Worm (Caenorhabditis elegans): ENCODE results near the gene clpr-2.

- no peak for TF ChIP-seq lin-39 (tag; optimal IDR thresholded peaks at IDR 0.05)
- no peak for TF ChIP-seq peb-1 (tag; optimal IDR thresholded peaks at IDR 0.05)
- TF ChIP-seq nhr-77 (tag; optimal IDR thresholded peaks at IDR 0.05), result no peak
- TF ChIP-seq lsy-2 (tag; optimal IDR thresholded peaks at IDR 0.05), result no peak
- TF ChIP-seq nhr-11 (tag; optimal IDR thresholded peaks at IDR 0.05), result no peak
- no peak for TF ChIP-seq zag-1 (tag; optimal IDR thresholded peaks at IDR 0.05)
- no peak for TF ChIP-seq lin-13 (GFP tag; optimal IDR thresholded peaks at IDR 0.05)
- no peak for TF ChIP-seq blmp-1 (tag; optimal IDR thresholded peaks at IDR 0.05; ENCODE audit: insufficient read depth)
- TF ChIP-seq fos-1 (tag; optimal IDR thresholded peaks at IDR 0.05), result no peak
- TF ChIP-seq ama-1 (optimal IDR thresholded peaks at IDR 0.05), result no peak
- no peak for TF ChIP-seq alr-1 (tag; optimal IDR thresholded peaks at IDR 0.05)
- no peak for TF ChIP-seq unc-55 (GFP tag; optimal IDR thresholded peaks at IDR 0.05)
Measured at ce11 chrII:1285514-1285913, 26.8 kb downstream of the clpr-2 start, which contains the start of the genes Y57G7A.6 and Y57G7A.3.
